Fruit fly (Drosophila melanogaster) whole organism: ENCODE measurements around the gene Rh3.

Experiments
- CG8478 ChIP-seq: fragments of >200 bp; optimal IDR thresholded peaks from 2 replicates; lab custom pipeline; 2018; ENCODE audit warnings: inconsistent platforms
- EcR ChIP-seq, 2 experiments: fragments of >200 bp; optimal IDR thresholded peaks; 2 replicates each; lab custom pipeline; 2017; ENCODE audit warnings: missing biosample characterization in 2 of 2, missing genetic modification characterization in 2 of 2, missing genetic modification reagents in 2 of 2
- pan ChIP-seq: fragments of >200 bp; optimal IDR thresholded peaks from 2 replicates; lab custom pipeline; 2017
- psq ChIP-seq: fragments of >200 bp; optimal IDR thresholded peaks from 2 replicates; lab custom pipeline; 2017

dm6 chr3R:20124394-20124793, 42.1 kb upstream of the Rh3 start:
- no peak for TF ChIP-seq EcR (GFP tag; optimal IDR thresholded peaks at IDR 0.05; lab: Kevin White, UChicago)
- no peak for TF ChIP-seq CG8478
- TF ChIP-seq psq (lab: Kevin White, UChicago), result no peak
- no peak for TF ChIP-seq pan (lab: Kevin White, UChicago)
